Worm (Caenorhabditis elegans) whole organism, L3 larva: ENCODE measurements around the gene K01A2.5.

Experiments
- jun-1 ChIP-seq: fragments of 150-350 bp; optimal IDR thresholded peaks from 2 replicates; lab custom pipeline; 2014; ENCODE audit warnings: missing biosample characterization, missing genetic modification reagents, missing genetic modification characterization
- nhr-11 ChIP-seq: fragments of 150-350 bp; optimal IDR thresholded peaks from 2 replicates; lab custom pipeline; 2014; ENCODE audit warnings: missing biosample characterization, missing genetic modification characterization
- nhr-77 ChIP-seq: fragments of 150-350 bp; optimal IDR thresholded peaks from 2 replicates; lab custom pipeline; 2014; ENCODE audit warnings: missing biosample characterization, missing genetic modification characterization
- pha-4 ChIP-seq: fragments of 150-350 bp; optimal IDR thresholded peaks from 2 replicates; lab custom pipeline; 2014; ENCODE audit warnings: missing biosample characterization, missing genetic modification reagents, missing genetic modification characterization
- unc-62 ChIP-seq: fragments of 150-350 bp; sonication (generic microtip); optimal IDR thresholded peaks from 4 replicates; lab custom pipeline; 2014; ENCODE audit warnings: missing biosample characterization, missing genetic modification reagents, missing genetic modification characterization
- ztf-4 ChIP-seq: fragments of 150-350 bp; optimal IDR thresholded peaks from 2 replicates; lab custom pipeline; 2014; ENCODE audit warnings: missing biosample characterization, missing genetic modification characterization

- TF ChIP-seq jun-1 (tag; lab: Kevin White, UChicago) (no peak), nhr-11 (tag; lab: Kevin White, UChicago) (no peak), nhr-77 (tag; lab: Kevin White, UChicago) (no peak), unc-62 (GFP tag; lab: Kevin White, UChicago) (no peak), pha-4 (tag; lab: Kevin White, UChicago) (no peak), ztf-4 (tag; lab: Kevin White, UChicago) (no peak)
Measured at ce11 chrII:282483-282882, 18.6 kb upstream of the K01A2.5 start, which contains the start of gene trul-1.
